Fruit fly (Drosophila melanogaster) whole organism, wandering third instar larva: ENCODE results near the gene defl.

ENCODE experiments used
- Hr83 ChIP-seq: fragments of 200-300 bp; sonication (Bioruptor generic); optimal IDR thresholded peaks from 2 replicates; lab custom pipeline; 2016; ENCODE audit warnings: missing biosample characterization, mild to moderate bottlenecking, missing genetic modification characterization, moderate library complexity; ENCODE audit not compliant: poor library complexity, severe bottlenecking
- lola ChIP-seq: fragments of >200 bp; optimal IDR thresholded peaks from 2 replicates; lab custom pipeline; 2017; ENCODE audit warnings: missing biosample characterization, missing genetic modification characterization
- usp ChIP-seq: fragments of >200 bp; optimal IDR thresholded peaks from 2 replicates; lab custom pipeline; 2017; ENCODE audit warnings: missing biosample characterization, missing genetic modification characterization

DNA sequence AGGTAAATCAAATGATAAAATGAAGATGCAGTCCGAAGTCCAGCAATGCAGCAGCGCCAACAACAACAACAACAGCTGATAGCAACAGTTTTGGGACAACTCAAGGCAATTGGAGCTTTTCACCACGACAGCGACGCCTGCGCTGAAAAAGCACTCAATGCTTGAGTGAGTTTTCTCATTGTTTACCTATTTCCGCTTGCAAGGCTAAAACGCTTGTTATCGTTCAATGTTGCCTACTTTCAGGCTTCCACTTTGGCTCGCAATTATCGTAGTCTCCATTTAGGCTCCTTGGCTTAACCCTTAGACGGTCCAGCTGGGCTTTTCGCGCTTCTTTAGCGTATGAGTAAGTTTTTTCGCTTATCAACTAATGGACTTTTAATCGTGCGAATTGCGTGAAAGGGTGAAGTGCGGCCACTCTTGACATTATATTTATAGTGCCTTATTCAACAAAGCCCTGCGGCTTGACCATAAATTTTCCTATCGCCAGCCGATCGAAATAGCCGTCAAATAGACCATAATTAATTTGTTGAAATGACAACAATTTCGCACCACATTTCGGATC, 38.9 kb downstream of the defl start:
- TF ChIP-seq usp (GFP tag; lab: Kevin White, UChicago) (no peak), lola (no peak), Hr83 (GFP tag; lab: Kevin White, UChicago) (no peak)
